Fruit fly (Drosophila melanogaster) whole organism, embryonic: Measurements from ENCODE around the gene Duba.

Source experiments
- Adf1 ChIP-seq: fragments of 200-800 bp; sonication (Bioruptor generic); IDR thresholded peaks from 2 replicates; pipeline ENCODE4 v1.3.6; 2022; ENCODE audit warnings: missing biosample characterization, missing genetic modification characterization
- Asciz ChIP-seq: fragments of 200-800 bp; sonication (Bioruptor generic); optimal IDR thresholded peaks from 2 replicates; lab custom pipeline; 2017; ENCODE audit warnings: missing biosample characterization, mild to moderate bottlenecking, missing genetic modification characterization, missing genetic modification reagents
- Bteb2 ChIP-seq: fragments of 200-800 bp; sonication (Bioruptor generic); optimal IDR thresholded peaks from 2 replicates; lab custom pipeline; 2016; ENCODE audit warnings: missing biosample characterization, missing genetic modification characterization
- CG1233 ChIP-seq: fragments of 200-800 bp; sonication (Bioruptor generic); optimal IDR thresholded peaks from 4 replicates; lab custom pipeline; 2018; ENCODE audit warnings: missing biosample characterization, mild to moderate bottlenecking, missing genetic modification characterization
- CG15514 ChIP-seq: fragments of 200-800 bp; sonication (Bioruptor generic); optimal IDR thresholded peaks from 3 replicates; lab custom pipeline; 2017; ENCODE audit warnings: missing biosample characterization, missing genetic modification characterization, mild to moderate bottlenecking, moderate library complexity, missing genetic modification reagents
- CG1603 ChIP-seq: fragments of 200-800 bp; sonication (Bioruptor generic); optimal IDR thresholded peaks from 2 replicates; lab custom pipeline; 2019; ENCODE audit warnings: missing biosample characterization, mild to moderate bottlenecking, missing genetic modification characterization, moderate library complexity
- CG16863 ChIP-seq: fragments of 200-800 bp; sonication (Bioruptor generic); optimal IDR thresholded peaks from 3 replicates; lab custom pipeline; 2016; ENCODE audit warnings: missing biosample characterization, missing genetic modification characterization
- CG17186 ChIP-seq: fragments of 200-800 bp; sonication (Bioruptor generic); optimal IDR thresholded peaks from 3 replicates; lab custom pipeline; 2017; ENCODE audit warnings: missing biosample characterization, missing genetic modification reagents, missing genetic modification characterization
- CG17385 ChIP-seq: fragments of 200-800 bp; sonication (Bioruptor generic); optimal IDR thresholded peaks from 3 replicates; lab custom pipeline; 2018; ENCODE audit warnings: missing biosample characterization, mild to moderate bottlenecking, missing genetic modification characterization
- CG17612 ChIP-seq: fragments of 200-800 bp; sonication (Bioruptor generic); IDR thresholded peaks from 2 replicates; pipeline ENCODE4 v1.3.6; 2022; ENCODE audit warnings: missing biosample characterization, missing genetic modification characterization
- CG18599 ChIP-seq: fragments of 200-800 bp; sonication (Bioruptor generic); optimal IDR thresholded peaks from 3 replicates; lab custom pipeline; 2017; ENCODE audit warnings: missing biosample characterization, missing genetic modification characterization, mild to moderate bottlenecking, moderate library complexity, missing genetic modification reagents
- CG3407 ChIP-seq: fragments of 200-800 bp; sonication (Bioruptor generic); optimal IDR thresholded peaks from 2 replicates; lab custom pipeline; 2018; ENCODE audit warnings: missing biosample characterization, mild to moderate bottlenecking, missing genetic modification characterization
- CG34422 ChIP-seq: fragments of 200-800 bp; sonication (Bioruptor generic); IDR thresholded peaks from 3 replicates; pipeline ENCODE4 v1.3.6; 2022; ENCODE audit warnings: missing biosample characterization, missing genetic modification characterization
- CG4854 ChIP-seq: fragments of 200-800 bp; sonication (Bioruptor generic); optimal IDR thresholded peaks from 2 replicates; lab custom pipeline; 2016; ENCODE audit warnings: missing biosample characterization, missing genetic modification characterization, inconsistent platforms
- CG8290 ChIP-seq, 3 experiments: fragments of 200-800 bp; sonication (Bioruptor generic); optimal IDR thresholded peaks; 2 replicates each; lab custom pipeline; 2016 to 2019; ENCODE audit warnings: missing biosample characterization in 3 of 3, missing genetic modification characterization in 3 of 3, mild to moderate bottlenecking in 2 of 3, moderate library complexity in 1 of 3
- CG9817 ChIP-seq: fragments of 200-800 bp; sonication (Bioruptor generic); optimal IDR thresholded peaks from 2 replicates; lab custom pipeline; 2018; ENCODE audit warnings: missing biosample characterization, mild to moderate bottlenecking, missing genetic modification characterization, moderate library complexity
- Camta ChIP-seq: fragments of 200-800 bp; sonication (Bioruptor generic); optimal IDR thresholded peaks from 2 replicates; lab custom pipeline; 2016; ENCODE audit warnings: missing biosample characterization, missing genetic modification characterization
- CrebB ChIP-seq: fragments of 200-800 bp; sonication (Bioruptor generic); optimal IDR thresholded peaks from 3 replicates; lab custom pipeline; 2018; ENCODE audit warnings: missing biosample characterization, mild to moderate bottlenecking, missing genetic modification characterization
- Dek ChIP-seq: fragments of 200-800 bp; sonication (Bioruptor generic); optimal IDR thresholded peaks from 3 replicates; lab custom pipeline; 2019; ENCODE audit warnings: missing biosample characterization, mild to moderate bottlenecking, missing genetic modification characterization, moderate library complexity
- Dip2 ChIP-seq: fragments of 200-800 bp; sonication (Bioruptor generic); IDR thresholded peaks from 2 replicates; pipeline ENCODE4 v1.3.6; 2022; ENCODE audit warnings: missing biosample characterization, missing genetic modification characterization
- Fer3 ChIP-seq: fragments of 200-800 bp; sonication (Bioruptor generic); optimal IDR thresholded peaks from 2 replicates; lab custom pipeline; 2018; ENCODE audit warnings: missing biosample characterization, mild to moderate bottlenecking, missing genetic modification characterization, moderate library complexity
- Hand ChIP-seq: fragments of 200-800 bp; sonication (Bioruptor generic); optimal IDR thresholded peaks from 2 replicates; lab custom pipeline; 2017; ENCODE audit warnings: mild to moderate bottlenecking, missing biosample characterization, missing genetic modification reagents, missing genetic modification characterization
- Hey ChIP-seq: fragments of 200-800 bp; sonication (Bioruptor generic); optimal IDR thresholded peaks from 3 replicates; lab custom pipeline; 2018; ENCODE audit warnings: missing biosample characterization, mild to moderate bottlenecking, missing genetic modification characterization
- HmgZ ChIP-seq: fragments of 200-800 bp; sonication (Bioruptor generic); optimal IDR thresholded peaks from 2 replicates; lab custom pipeline; 2018; ENCODE audit warnings: missing biosample characterization, mild to moderate bottlenecking, missing genetic modification characterization
- Hmr ChIP-seq: fragments of 200-800 bp; sonication (Bioruptor generic); optimal IDR thresholded peaks from 3 replicates; lab custom pipeline; 2017; ENCODE audit warnings: mild to moderate bottlenecking, missing biosample characterization, missing genetic modification reagents, missing genetic modification characterization
- Mrtf ChIP-seq: fragments of 200-800 bp; sonication (Bioruptor generic); IDR thresholded peaks from 3 replicates; pipeline ENCODE4 v1.3.6; 2022; ENCODE audit warnings: missing biosample characterization, missing genetic modification characterization
- NC2α ChIP-seq: fragments of 200-800 bp; sonication (Bioruptor generic); optimal IDR thresholded peaks from 2 replicates; lab custom pipeline; 2016; ENCODE audit warnings: missing biosample characterization, missing genetic modification characterization
- Rfx ChIP-seq: fragments of 200-800 bp; sonication (Bioruptor generic); IDR thresholded peaks from 2 replicates; pipeline ENCODE4 v1.3.6; 2022; ENCODE audit warnings: missing biosample characterization, missing genetic modification characterization
- Xrp1 ChIP-seq: fragments of 200-800 bp; sonication (Bioruptor generic); IDR thresholded peaks from 2 replicates; pipeline ENCODE4 v1.3.6; 2022; ENCODE audit warnings: missing biosample characterization, missing genetic modification characterization
- bcd ChIP-seq: fragments of 200-800 bp; sonication (Bioruptor generic); optimal IDR thresholded peaks from 2 replicates; lab custom pipeline; 2017; ENCODE audit warnings: missing biosample characterization, mild to moderate bottlenecking, missing genetic modification characterization
- bsh ChIP-seq, 2 experiments: fragments of 200-800 bp; sonication (Bioruptor generic); optimal IDR thresholded peaks; 2 replicates each; lab custom pipeline; 2017 to 2018; ENCODE audit warnings: mild to moderate bottlenecking in 2 of 2, missing biosample characterization in 2 of 2, missing genetic modification characterization in 2 of 2, moderate library complexity in 1 of 2
- croc ChIP-seq: fragments of 200-800 bp; sonication (Bioruptor generic); conservative IDR thresholded peaks from 3 replicates; pipeline ENCODE4 v1.3.6; 2022; ENCODE audit warnings: missing biosample characterization, missing genetic modification characterization
- dpn ChIP-seq, 2 experiments: fragments of 200-800 bp; sonication (Bioruptor generic); optimal IDR thresholded peaks; 3 replicates each; lab custom pipeline; 2016; ENCODE audit warnings: missing biosample characterization in 2 of 2, missing genetic modification characterization in 2 of 2
- ewg ChIP-seq: fragments of 200-800 bp; sonication (Bioruptor generic); optimal IDR thresholded peaks from 3 replicates; lab custom pipeline; 2017; ENCODE audit warnings: mild to moderate bottlenecking, missing biosample characterization, missing genetic modification reagents, missing genetic modification characterization
- exex ChIP-seq: fragments of 200-800 bp; sonication (Bioruptor generic); optimal IDR thresholded peaks from 4 replicates; lab custom pipeline; 2018; ENCODE audit warnings: missing biosample characterization, mild to moderate bottlenecking, missing genetic modification characterization, moderate library complexity
- eyg ChIP-seq: fragments of 200-800 bp; sonication (Bioruptor generic); optimal IDR thresholded peaks from 3 replicates; lab custom pipeline; 2016; ENCODE audit warnings: missing biosample characterization, missing genetic modification characterization
- grn ChIP-seq: fragments of 200-800 bp; sonication (Bioruptor generic); optimal IDR thresholded peaks from 3 replicates; lab custom pipeline; 2017; ENCODE audit warnings: missing biosample characterization, missing genetic modification characterization
- gsb ChIP-seq: fragments of 200-800 bp; sonication (Bioruptor generic); IDR thresholded peaks from 2 replicates; pipeline ENCODE4 v1.3.6; 2022; ENCODE audit warnings: missing biosample characterization, missing genetic modification characterization
- insv ChIP-seq, 2 experiments: fragments of 200-800 bp; sonication (Bioruptor generic); optimal IDR thresholded peaks; 3 replicates each; lab custom pipeline; 2016 to 2018; ENCODE audit warnings: missing biosample characterization in 2 of 2, missing genetic modification characterization in 2 of 2
- luna ChIP-seq: fragments of 200-800 bp; sonication (Bioruptor generic); optimal IDR thresholded peaks from 2 replicates; lab custom pipeline; 2016; ENCODE audit warnings: missing biosample characterization, missing genetic modification characterization
- mam ChIP-seq: fragments of 200-800 bp; sonication (Bioruptor generic); optimal IDR thresholded peaks from 3 replicates; lab custom pipeline; 2016; ENCODE audit warnings: missing biosample characterization, missing genetic modification characterization
- mirr ChIP-seq: fragments of 200-800 bp; sonication (Bioruptor generic); optimal IDR thresholded peaks from 3 replicates; lab custom pipeline; 2018; ENCODE audit warnings: missing biosample characterization, mild to moderate bottlenecking, missing genetic modification characterization
- pzg ChIP-seq: fragments of 200-800 bp; sonication (Bioruptor generic); optimal IDR thresholded peaks from 3 replicates; lab custom pipeline; 2018; ENCODE audit warnings: missing biosample characterization, mild to moderate bottlenecking, missing genetic modification characterization, moderate library complexity
- schlank ChIP-seq: fragments of 200-800 bp; sonication (Bioruptor generic); optimal IDR thresholded peaks from 2 replicates; lab custom pipeline; 2018; ENCODE audit warnings: missing biosample characterization, mild to moderate bottlenecking, missing genetic modification characterization
- scrt ChIP-seq: fragments of 200-800 bp; sonication (Bioruptor generic); optimal IDR thresholded peaks from 2 replicates; lab custom pipeline; 2018; ENCODE audit warnings: missing biosample characterization, mild to moderate bottlenecking, missing genetic modification characterization, moderate library complexity
- sd ChIP-seq: fragments of 200-800 bp; sonication (Bioruptor generic); optimal IDR thresholded peaks from 3 replicates; lab custom pipeline; 2018; ENCODE audit warnings: missing biosample characterization, mild to moderate bottlenecking, missing genetic modification characterization, moderate library complexity
- sens ChIP-seq: fragments of 200-800 bp; sonication (Bioruptor generic); peaks from one replicate; lab custom pipeline; 2016; ENCODE audit warnings: missing biosample characterization, missing genetic modification characterization
- unpg ChIP-seq: fragments of 200-800 bp; sonication (Bioruptor generic); optimal IDR thresholded peaks from 3 replicates; lab custom pipeline; 2018; ENCODE audit warnings: missing biosample characterization, mild to moderate bottlenecking, missing genetic modification characterization, moderate library complexity
- vvl ChIP-seq: fragments of 200-800 bp; sonication (Bioruptor generic); IDR thresholded peaks from 2 replicates; pipeline ENCODE4 v1.3.6; 2022; ENCODE audit warnings: missing biosample characterization, missing genetic modification characterization
- zf30C ChIP-seq: fragments of 200-800 bp; sonication (Bioruptor generic); optimal IDR thresholded peaks from 3 replicates; lab custom pipeline; 2018; ENCODE audit warnings: missing biosample characterization, mild to moderate bottlenecking, missing genetic modification characterization

The Duba gene

DNA sequence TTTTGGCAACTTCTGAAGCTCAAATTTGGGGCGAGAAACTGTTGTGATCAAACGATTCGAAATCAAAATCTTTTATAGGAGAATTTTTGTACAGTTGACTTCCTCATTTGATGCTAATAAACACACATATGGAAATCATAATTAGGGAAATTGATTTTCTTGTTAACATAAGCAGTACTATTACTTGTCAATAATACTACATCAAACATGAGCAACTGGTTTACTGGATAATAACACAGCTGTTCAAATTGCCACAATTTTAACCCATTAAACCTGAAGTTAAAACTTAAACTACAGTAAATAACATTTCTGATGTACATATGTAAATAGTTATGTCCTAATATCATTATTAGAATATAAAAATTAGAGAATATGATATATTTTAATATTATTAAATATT, 29.3 kb downstream of the Duba start, which contains the start of gene CG43390 (continued):
- TF ChIP-seq insv (GFP tag; optimal IDR thresholded peaks at IDR 0.05; lab: Kevin White, UChicago) (peak in 1 of 2 experiments; percentile 45), Dek (tag; lab: Kevin White, UChicago) (peak; percentile 72), CG34422 (GFP tag; lab: Robert Waterston, UW) (no peak), zf30C (GFP tag; lab: Kevin White, UChicago) (no peak), mirr (GFP tag; lab: Kevin White, UChicago) (peak; percentile 89), NC2α (no peak), Bteb2 (GFP tag; lab: Kevin White, UChicago) (peak; percentile 7), Adf1 (GFP tag; lab: Robert Waterston, UW) (peak; percentile 37; the same call in 1 of the 2 replicates), bsh (GFP tag; optimal IDR thresholded peaks at IDR 0.05; lab: Kevin White, UChicago) (no peak), CG16863 (GFP tag; lab: Kevin White, UChicago) (no peak), vvl (GFP tag; lab: Robert Waterston, UW) (no peak), CG1603 (tag; lab: Kevin White, UChicago) (peak; percentile 41), CG17385 (GFP tag; lab: Kevin White, UChicago) (peak; percentile 47), pzg (GFP tag; lab: Kevin White, UChicago) (no peak), CG9817 (tag; lab: Kevin White, UChicago) (peak; percentile 40), Hey (tag; lab: Kevin White, UChicago) (peak; percentile 45), Rfx (GFP tag; lab: Robert Waterston, UW) (peak; percentile 77; the same call in 1 of the 2 replicates), dpn (GFP tag; optimal IDR thresholded peaks at IDR 0.05; lab: Kevin White, UChicago) (peak in 1 of 2 experiments; percentile 31), CG17186 (GFP tag; lab: Kevin White, UChicago) (no peak), Hmr (peak; percentile 86), CG15514 (GFP tag; lab: Kevin White, UChicago) (peak; percentile 38), sens (GFP tag; lab: Kevin White, UChicago) (peak; percentile 43), Asciz (GFP tag; lab: Kevin White, UChicago) (peak; percentile 87), CG17612 (no peak), Mrtf (GFP tag; lab: Robert Waterston, UW) (no peak), grn (GFP tag; lab: Kevin White, UChicago) (peak; percentile 7), CrebB (tag; lab: Kevin White, UChicago) (peak; percentile 73), CG18599 (peak; percentile 76), bcd (GFP tag; lab: Kevin White, UChicago) (peak; percentile 29), gsb (peak; percentile 66), unpg (peak; percentile 57), Camta (GFP tag; lab: Kevin White, UChicago) (peak; percentile 7), sd (tag; lab: Kevin White, UChicago) (peak; percentile 64), Hand (GFP tag; lab: Kevin White, UChicago) (peak; percentile 46), CG3407 (GFP tag; lab: Kevin White, UChicago) (peak; percentile 4), schlank (tag; lab: Kevin White, UChicago) (peak; percentile 63), CG8290 (GFP tag; optimal IDR thresholded peaks at IDR 0.05; lab: Kevin White, UChicago) (no peak), CG8290 (tag; optimal IDR thresholded peaks at IDR 0.05; lab: Kevin White, UChicago) (peak in 1 of 2 experiments; percentile 96), scrt (GFP tag; lab: Kevin White, UChicago) (peak; percentile 39), Fer3 (tag; lab: Kevin White, UChicago) (peak; percentile 60), luna (GFP tag; lab: Kevin White, UChicago) (peak; percentile 44), eyg (GFP tag; lab: Kevin White, UChicago) (peak; percentile 12), croc (no peak), Dip2 (GFP tag; lab: Robert Waterston, UW) (no peak), HmgZ (peak; percentile 68), Xrp1 (peak; percentile 37), CG4854 (GFP tag; lab: Kevin White, UChicago) (no peak), exex (peak; percentile 40), mam (GFP tag; lab: Kevin White, UChicago) (peak; percentile 10), CG1233 (GFP tag; lab: Kevin White, UChicago) (peak; percentile 52), ewg (GFP tag; lab: Kevin White, UChicago) (no peak)
